Fruit fly (Drosophila melanogaster) S2 (cell line): Measurements from ENCODE around the gene QC.

Experiments used
- CG8478 ChIP-seq: fragments of >200 bp; optimal IDR thresholded peaks from 2 replicates; lab custom pipeline; 2018
- CTCF ChIP-seq, 2 experiments: fragments of >200 bp; optimal IDR thresholded peaks; 2 replicates each; lab custom pipeline; 2018

dm6 chr3L:5897228-5897688, 5.0 kb downstream of the QC start, which contains the start of the genes PolE2 and CG5592:
- TF ChIP-seq CTCF (optimal IDR thresholded peaks at IDR 0.05; lab: Kevin White, UChicago), result no peak
- TF ChIP-seq CG8478 (lab: Kevin White, UChicago), result no peak
